Fruit fly (Drosophila melanogaster): ENCODE measurements around the gene MetRS-m.
A peak's percentile ranks its signal among the peaks of the same experiment; 100 is the strongest.

Gene MetRS-m

dm6 chr3R:14288669-14289383 is 29.0 kb upstream of the MetRS-m start, which contains the start of gene red (continued):
- TF ChIP-seq maf-S (GFP tag; optimal IDR thresholded peaks at IDR 0.05), result peak; percentile 8
- TF ChIP-seq CG2120 (GFP tag; optimal IDR thresholded peaks at IDR 0.05), result peak; percentile 89
- peak; percentile 48 for TF ChIP-seq pum (GFP tag; optimal IDR thresholded peaks at IDR 0.05)
- TF ChIP-seq ab (GFP tag; optimal IDR thresholded peaks at IDR 0.05), result no peak
- TF ChIP-seq gro (GFP tag; optimal IDR thresholded peaks at IDR 0.05), result peak; percentile 58
- TF ChIP-seq toy (GFP tag; IDR thresholded peaks at IDR 0.05), result peak; percentile 63; the same call in 1 of the 2 replicates
- TF ChIP-seq CG10979 (tag; optimal IDR thresholded peaks at IDR 0.05), result peak; percentile 68
- TF ChIP-seq CG17802 (tag; optimal IDR thresholded peaks at IDR 0.05), result no peak
- TF ChIP-seq onecut (GFP tag; IDR thresholded peaks at IDR 0.05), result peak; percentile 51
- peak; percentile 91 for TF ChIP-seq lab (GFP tag; optimal IDR thresholded peaks at IDR 0.05)
- peak; percentile 93 for TF ChIP-seq sug (tag; optimal IDR thresholded peaks at IDR 0.05)
- peak; percentile 9 for TF ChIP-seq Hey (tag; optimal IDR thresholded peaks at IDR 0.05)
- TF ChIP-seq CG14441 (GFP tag; IDR thresholded peaks at IDR 0.05), result peak; percentile 71; the same call in 1 of the 2 replicates
- peak; percentile 50; the same call in 1 of the 2 replicates for TF ChIP-seq MBD-R2 (GFP tag; IDR thresholded peaks at IDR 0.05)
- TF ChIP-seq row (GFP tag; IDR thresholded peaks at IDR 0.05), result peak; percentile 90
- peak; percentile 78 for TF ChIP-seq bcd (GFP tag; optimal IDR thresholded peaks at IDR 0.05)
- TF ChIP-seq CG11247 (GFP tag; IDR thresholded peaks at IDR 0.05), result 0 out of 2 replicates have a peak, but pooled peaks have one; percentile 13
- no peak for TF ChIP-seq dan (GFP tag; IDR thresholded peaks at IDR 0.05)
- TF ChIP-seq dm (GFP tag; optimal IDR thresholded peaks at IDR 0.05), result no peak
- TF ChIP-seq CG13296 (GFP tag; optimal IDR thresholded peaks at IDR 0.05), result peak; percentile 65
- TF ChIP-seq Nf-YA (GFP tag; IDR thresholded peaks at IDR 0.05), result no peak
- peak; percentile 39 for TF ChIP-seq CG30431 (GFP tag; optimal IDR thresholded peaks at IDR 0.05)
- no peak for TF ChIP-seq CG8089 (GFP tag; optimal IDR thresholded peaks at IDR 0.05)
- TF ChIP-seq CG11093 (GFP tag; IDR thresholded peaks at IDR 0.05), result peak; percentile 45; the same call in 1 of the 3 replicates
- peak; percentile 80 for TF ChIP-seq CG6813 (GFP tag; optimal IDR thresholded peaks at IDR 0.05)
- no peak for TF ChIP-seq hb (GFP tag; IDR thresholded peaks at IDR 0.05; ENCODE audit: partially characterized antibody)
- TF ChIP-seq PHDP (tag; optimal IDR thresholded peaks at IDR 0.05), result peak; percentile 85
- TF ChIP-seq gcm2 (GFP tag; optimal IDR thresholded peaks at IDR 0.05), result no peak
- TF ChIP-seq gcm (GFP tag; optimal IDR thresholded peaks at IDR 0.05), result peak; percentile 57
- TF ChIP-seq CG8478 (optimal IDR thresholded peaks at IDR 0.05), result no peak
- peak; percentile 56 for TF ChIP-seq CG4424 (GFP tag; optimal IDR thresholded peaks at IDR 0.05)
- no peak for TF ChIP-seq CG3726 (GFP tag; IDR thresholded peaks at IDR 0.05)
- TF ChIP-seq dati (GFP tag; IDR thresholded peaks at IDR 0.05), result peak; percentile 49; the same call in 1 of the 2 replicates
- TF ChIP-seq Hmx (GFP tag; optimal IDR thresholded peaks at IDR 0.05), result no peak
- TF ChIP-seq hbn (GFP tag; IDR thresholded peaks at IDR 0.05; ENCODE audit: partially characterized antibody), result no peak
- TF ChIP-seq CG13624 (GFP tag; optimal IDR thresholded peaks at IDR 0.05), result peak; percentile 31
- TF ChIP-seq CG17361 (GFP tag; IDR thresholded peaks at IDR 0.05), result peak; percentile 81
- peak; percentile 47 for TF ChIP-seq sqz (GFP tag; optimal IDR thresholded peaks at IDR 0.05)
- TF ChIP-seq CG33557 (GFP tag; optimal IDR thresholded peaks at IDR 0.05), result no peak
- no peak for TF ChIP-seq crol (GFP tag; IDR thresholded peaks at IDR 0.05)
- TF ChIP-seq CG30403 (GFP tag; optimal IDR thresholded peaks at IDR 0.05), result peak; percentile 69
- TF ChIP-seq esg (GFP tag; conservative IDR thresholded peaks at IDR 0.05), result peak; percentile 66
- TF ChIP-seq CG8359 (GFP tag; optimal IDR thresholded peaks at IDR 0.05; ENCODE audit: borderline replicate concordance), result no peak
- peak; percentile 79 for TF ChIP-seq vvl (GFP tag; IDR thresholded peaks at IDR 0.05)
- no peak for TF ChIP-seq Atf3 (GFP tag; optimal IDR thresholded peaks at IDR 0.05)
- TF ChIP-seq gsb (GFP tag; IDR thresholded peaks at IDR 0.05), result peak; percentile 74
- no peak for TF ChIP-seq CG42726 (GFP tag; IDR thresholded peaks at IDR 0.05; ENCODE audit: partially characterized antibody)
- peak; percentile 50 for TF ChIP-seq CG9609 (GFP tag; optimal IDR thresholded peaks at IDR 0.05)
- peak; percentile 77 for TF ChIP-seq CG12659 (GFP tag; optimal IDR thresholded peaks at IDR 0.05)
- peak; percentile 47 for TF ChIP-seq CG1603 (tag; optimal IDR thresholded peaks at IDR 0.05)

Data from whole organism, embryonic.